Worm (Caenorhabditis elegans): ENCODE data around the gene C38H2.3.

DNA sequence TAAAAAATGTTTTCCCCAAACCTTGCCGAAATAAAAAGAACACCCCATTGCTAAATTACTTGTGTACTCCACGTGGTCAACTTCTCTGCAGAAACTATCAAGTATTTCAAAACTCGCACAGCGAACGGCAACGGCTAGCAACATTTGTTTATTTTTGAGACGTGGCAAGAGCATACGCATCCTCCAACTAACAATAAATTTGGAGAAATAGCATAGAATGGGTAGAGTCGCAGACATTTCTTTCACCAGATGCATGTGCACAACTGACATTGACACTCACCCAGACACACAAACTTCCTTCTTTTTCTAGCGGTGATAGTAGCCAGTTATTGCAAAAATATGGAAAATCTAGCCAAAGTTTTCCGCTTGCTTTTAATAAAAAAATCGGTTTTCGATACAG, 6.7 kb downstream of the C38H2.3 start:
- TF ChIP-seq R02D3.7 (tag; optimal IDR thresholded peaks at IDR 0.05) (no peak), ztf-4 (tag; optimal IDR thresholded peaks at IDR 0.05) (no peak), ama-1 (optimal IDR thresholded peaks at IDR 0.05) (no peak), elt-1 (tag; optimal IDR thresholded peaks at IDR 0.05) (no peak), unc-62 (GFP tag; optimal IDR thresholded peaks at IDR 0.05) (no peak), lin-39 (tag; optimal IDR thresholded peaks at IDR 0.05) (no peak), ztf-11 (tag; optimal IDR thresholded peaks at IDR 0.05) (no peak)
